Worm (Caenorhabditis elegans) whole organism, L1 larva: ENCODE measurements around the gene nipi-3.

Experiments used
- C16A3.4 ChIP-seq: fragments of 150-350 bp; optimal IDR thresholded peaks from 2 replicates; lab custom pipeline; 2014; ENCODE audit warnings: missing biosample characterization, missing genetic modification characterization
- F16B12.6 ChIP-seq: fragments of 150-350 bp; optimal IDR thresholded peaks from 2 replicates; lab custom pipeline; 2014; ENCODE audit warnings: missing biosample characterization, missing genetic modification characterization
- Y116A8C.19 ChIP-seq: sonication (generic microtip); optimal IDR thresholded peaks from 2 replicates; lab custom pipeline; 2016; ENCODE audit warnings: missing compliant biosample characterization, missing genetic modification characterization, borderline replicate concordance
- aha-1 ChIP-seq: fragments of 150-350 bp; optimal IDR thresholded peaks from 2 replicates; lab custom pipeline; 2014; ENCODE audit warnings: missing biosample characterization, missing genetic modification characterization
- alr-1 ChIP-seq: fragments of 200-800 bp; sonication (Bioruptor generic); optimal IDR thresholded peaks from 2 replicates; lab custom pipeline; 2018; ENCODE audit warnings: borderline replicate concordance, mild to moderate bottlenecking, missing genetic modification characterization, missing compliant biosample characterization
- ceh-63 ChIP-seq: fragments of 200-800 bp; sonication (Bioruptor generic); optimal IDR thresholded peaks from 2 replicates; lab custom pipeline; 2018; ENCODE audit warnings: mild to moderate bottlenecking, missing genetic modification characterization, missing compliant biosample characterization
- ceh-8 ChIP-seq: fragments of 200-800 bp; sonication (Bioruptor generic); optimal IDR thresholded peaks from 2 replicates; lab custom pipeline; 2018; ENCODE audit warnings: mild to moderate bottlenecking, missing genetic modification characterization, moderate library complexity, missing compliant biosample characterization
- ceh-82 ChIP-seq, 3 experiments: fragments of 150-350 bp in 1 of 3; sonication (generic microtip) in 2 of 3; optimal IDR thresholded peaks; 2 replicates each; lab custom pipeline; 2014 to 2017; ENCODE audit warnings: missing biosample characterization in 3 of 3, missing genetic modification characterization in 3 of 3
- ceh-88 ChIP-seq: fragments of 200-800 bp; sonication (Bioruptor generic); IDR thresholded peaks from 2 replicates; pipeline ENCODE4 v1.3.6; 2022; ENCODE audit warnings: missing genetic modification characterization, missing compliant biosample characterization
- ces-1 ChIP-seq: fragments of 150-350 bp; optimal IDR thresholded peaks from 2 replicates; lab custom pipeline; 2014; ENCODE audit warnings: missing biosample characterization, missing genetic modification reagents, missing genetic modification characterization
- dsc-1 ChIP-seq: sonication (generic microtip); optimal IDR thresholded peaks from 2 replicates; lab custom pipeline; 2016; ENCODE audit warnings: mild to moderate bottlenecking, missing genetic modification characterization, missing compliant biosample characterization
- efl-3 ChIP-seq: fragments of 200-800 bp; sonication (Bioruptor generic); optimal IDR thresholded peaks from 2 replicates; lab custom pipeline; 2018; ENCODE audit warnings: mild to moderate bottlenecking, missing genetic modification characterization, missing compliant biosample characterization
- egl-13 ChIP-seq: sonication (generic microtip); optimal IDR thresholded peaks from 2 replicates; lab custom pipeline; 2016; ENCODE audit warnings: missing genotype, missing genetic modification reagents, missing genetic modification characterization, missing compliant biosample characterization
- elt-3 ChIP-seq, 6 experiments: fragments of 150-350 bp in 1 of 6; sonication (generic microtip); optimal IDR thresholded peaks; 2 replicates each; lab custom pipeline; 2017 to 2018; ENCODE audit warnings: missing biosample characterization in 6 of 6, missing genetic modification characterization in 6 of 6, inconsistent platforms in 1 of 6
- ets-5 ChIP-seq: fragments of 200-800 bp; sonication (Bioruptor generic); IDR thresholded peaks from 2 replicates; pipeline ENCODE4 v1.3.6; 2022; ENCODE audit warnings: missing genetic modification characterization, missing compliant biosample characterization
- fkh-4 ChIP-seq: sonication (generic microtip); optimal IDR thresholded peaks from 2 replicates; lab custom pipeline; 2016; ENCODE audit warnings: missing compliant biosample characterization, missing genetic modification characterization, borderline replicate concordance
- fkh-8 ChIP-seq: sonication (generic microtip); optimal IDR thresholded peaks from 2 replicates; lab custom pipeline; 2016; ENCODE audit warnings: mild to moderate bottlenecking, missing genetic modification characterization, missing compliant biosample characterization
- fos-1 ChIP-seq: fragments of 150-350 bp; optimal IDR thresholded peaks from 2 replicates; lab custom pipeline; 2014; ENCODE audit warnings: missing biosample characterization, missing genetic modification characterization
- grh-1 ChIP-seq: fragments of 200-800 bp; sonication (Bioruptor generic); IDR thresholded peaks from 2 replicates; pipeline ENCODE4 v1.3.6; 2022; ENCODE audit warnings: missing genetic modification reagents, missing genetic modification characterization, missing compliant biosample characterization
- hlh-17 ChIP-seq: fragments of 200-800 bp; sonication (Bioruptor generic); optimal IDR thresholded peaks from 2 replicates; lab custom pipeline; 2018; ENCODE audit warnings: missing genetic modification characterization, mild to moderate bottlenecking, missing compliant biosample characterization, moderate library complexity, borderline replicate concordance
- lin-14 ChIP-seq: fragments of 200-800 bp; sonication (Bioruptor generic); optimal IDR thresholded peaks from 2 replicates; lab custom pipeline; 2018; ENCODE audit warnings: mild to moderate bottlenecking, missing genetic modification characterization, moderate library complexity, missing compliant biosample characterization
- lin-39 ChIP-seq: fragments of 150-350 bp; optimal IDR thresholded peaks from 2 replicates; lab custom pipeline; 2014; ENCODE audit warnings: missing biosample characterization, missing genetic modification reagents, missing genetic modification characterization
- lsy-2 ChIP-seq, 2 experiments: fragments of 150-350 bp; optimal IDR thresholded peaks; 2 replicates each; lab custom pipeline; 2014; ENCODE audit warnings: missing biosample characterization in 2 of 2, missing genetic modification characterization in 2 of 2
- mab-9 ChIP-seq: fragments of 200-800 bp; sonication (Bioruptor generic); IDR thresholded peaks from 2 replicates; pipeline ENCODE4 v1.3.6; 2022; ENCODE audit warnings: missing genetic modification reagents, missing genetic modification characterization, missing compliant biosample characterization
- mep-1 ChIP-seq: fragments of 150-350 bp; optimal IDR thresholded peaks from 2 replicates; lab custom pipeline; 2014; ENCODE audit warnings: missing biosample characterization, missing genetic modification characterization
- nhr-11 ChIP-seq: fragments of 150-350 bp; optimal IDR thresholded peaks from 2 replicates; lab custom pipeline; 2014; ENCODE audit warnings: missing biosample characterization, missing genetic modification characterization
- nhr-71 ChIP-seq: sonication (generic microtip); optimal IDR thresholded peaks from 2 replicates; lab custom pipeline; 2016; ENCODE audit warnings: mild to moderate bottlenecking, missing genetic modification characterization, moderate library complexity, missing compliant biosample characterization
- nhr-84 ChIP-seq: sonication (generic microtip); optimal IDR thresholded peaks from 2 replicates; lab custom pipeline; 2017; ENCODE audit warnings: missing biosample characterization, missing genetic modification characterization
- nhr-85 ChIP-seq: sonication (generic microtip); peaks from one replicate; lab custom pipeline; 2016; ENCODE audit warnings: missing genetic modification characterization, inconsistent platforms, missing compliant biosample characterization
- pax-3 ChIP-seq: fragments of 200-800 bp; sonication (Bioruptor generic); optimal IDR thresholded peaks from 2 replicates; lab custom pipeline; 2018; ENCODE audit warnings: mild to moderate bottlenecking, missing genetic modification characterization, moderate library complexity, missing compliant biosample characterization
- pqm-1 ChIP-seq: sonication (generic microtip); optimal IDR thresholded peaks from 3 replicates; lab custom pipeline; 2017; ENCODE audit warnings: missing biosample characterization, missing genetic modification characterization
- snpc-4 ChIP-seq: fragments of 150-350 bp; optimal IDR thresholded peaks from 2 replicates; lab custom pipeline; 2014; ENCODE audit warnings: missing biosample characterization, missing genetic modification characterization
- snu-23 ChIP-seq: sonication (generic microtip); optimal IDR thresholded peaks from 2 replicates; lab custom pipeline; 2016; ENCODE audit warnings: missing genetic modification characterization, missing compliant biosample characterization
- sox-4 ChIP-seq: sonication (generic microtip); optimal IDR thresholded peaks from 2 replicates; lab custom pipeline; 2016; ENCODE audit warnings: missing genetic modification characterization, missing compliant biosample characterization
- unc-62 ChIP-seq: fragments of 150-350 bp; optimal IDR thresholded peaks from 2 replicates; lab custom pipeline; 2014; ENCODE audit warnings: missing biosample characterization, missing genetic modification reagents, missing genetic modification characterization
- unc-86 ChIP-seq: sonication (generic microtip); optimal IDR thresholded peaks from 2 replicates; lab custom pipeline; 2016; ENCODE audit warnings: missing genetic modification characterization, missing compliant biosample characterization
- zip-4 ChIP-seq: fragments of 200-800 bp; sonication (Bioruptor generic); optimal IDR thresholded peaks from 2 replicates; lab custom pipeline; 2018; ENCODE audit warnings: mild to moderate bottlenecking, missing genetic modification characterization, moderate library complexity, missing compliant biosample characterization
- ztf-11 ChIP-seq, 2 experiments: sonication (generic microtip); optimal IDR thresholded peaks; 2 replicates each; lab custom pipeline; 2016 to 2017; ENCODE audit warnings: missing genetic modification characterization in 2 of 2, missing biosample characterization in 1 of 2, missing compliant biosample characterization in 1 of 2
- ztf-4 ChIP-seq: fragments of 150-350 bp; optimal IDR thresholded peaks from 2 replicates; lab custom pipeline; 2014; ENCODE audit warnings: missing biosample characterization, missing genetic modification characterization

nipi-3 gene

DNA sequence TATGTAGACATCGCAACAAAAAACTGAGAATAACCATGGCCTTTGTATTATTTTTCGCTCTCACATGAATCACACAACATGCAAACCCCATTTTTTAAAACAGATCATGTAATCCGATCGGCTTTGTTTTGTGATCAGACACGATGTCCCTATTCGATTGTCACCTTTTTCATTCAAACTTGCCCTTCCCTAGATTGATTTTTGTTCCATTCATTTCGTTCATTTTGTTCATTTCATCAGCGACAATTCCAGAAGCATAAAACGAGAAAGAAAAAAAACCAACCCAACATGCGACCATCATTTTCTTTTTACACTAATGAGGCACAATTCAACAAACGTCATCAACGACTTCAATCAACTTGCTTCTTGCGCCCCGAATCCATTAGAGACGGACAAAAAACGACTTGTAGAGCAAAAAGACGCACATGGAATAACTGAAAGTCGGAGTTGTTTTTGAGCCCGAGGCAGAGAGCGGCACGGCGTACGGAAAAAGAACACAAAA, 43.2 kb downstream of the nipi-3 start, which contains the start of gene F59D12.3:
TSS of gene F59D12.3 (minus strand) at position 51 of the 502 bp plus-strand sequence.
- TF ChIP-seq ceh-8 (GFP tag; lab: Kevin White, UChicago) = peak; percentile 60
- TF ChIP-seq ztf-11 (tag; optimal IDR thresholded peaks at IDR 0.05; lab: Kevin White, UChicago) = no peak
- TF ChIP-seq ceh-63 (GFP tag; lab: Kevin White, UChicago) = peak; percentile 53
- TF ChIP-seq lin-14 (GFP tag; lab: Kevin White, UChicago) = peak; percentile 21

DNA sequence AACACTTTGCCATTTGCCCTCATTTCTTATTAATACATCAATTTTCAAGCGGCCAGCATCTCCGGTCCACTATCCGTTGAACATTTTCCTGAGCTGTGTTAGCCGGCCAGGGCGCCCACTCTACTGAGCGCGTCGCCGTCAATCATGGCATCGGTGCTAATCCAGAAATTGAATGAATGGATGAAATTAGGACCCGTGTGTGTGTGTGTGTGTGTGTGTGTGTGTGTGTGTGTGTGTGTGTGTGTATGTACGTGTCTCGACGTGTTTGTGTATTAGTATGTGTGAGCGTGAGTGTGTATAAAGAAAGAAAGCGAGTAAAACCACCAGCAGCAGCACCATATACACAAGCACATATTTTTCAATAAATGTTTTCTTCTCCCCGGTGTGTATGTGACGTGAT, 45.4 kb downstream of the nipi-3 start:
- TF ChIP-seq elt-3 (tag; optimal IDR thresholded peaks at IDR 0.05; lab: Kevin White, UChicago) (no peak), lin-39 (no peak), fkh-8 (peak; percentile 47), pax-3 (tag; lab: Kevin White, UChicago) (no peak), nhr-71 (tag; lab: Kevin White, UChicago) (peak; percentile 7), snu-23 (GFP tag; lab: Kevin White, UChicago) (peak; percentile 2), ceh-82 (tag; optimal IDR thresholded peaks at IDR 0.05; lab: Kevin White, UChicago) (peak in 1 of 3 experiments; percentile 12), dsc-1 (tag; lab: Kevin White, UChicago) (peak; percentile 5), lin-14 (GFP tag; lab: Kevin White, UChicago) (peak; percentile 76), nhr-11 (tag; lab: Kevin White, UChicago) (no peak), egl-13 (tag; lab: Kevin White, UChicago) (peak; percentile 4), zip-4 (GFP tag; lab: Kevin White, UChicago) (no peak), grh-1 (GFP tag; lab: Robert Waterston, UW) (no peak), C16A3.4 (tag; lab: Kevin White, UChicago) (no peak), snpc-4 (tag; lab: Kevin White, UChicago) (no peak), Y116A8C.19 (tag; lab: Kevin White, UChicago) (no peak), nhr-85 (tag; lab: Kevin White, UChicago) (peak; percentile 43), hlh-17 (GFP tag; lab: Kevin White, UChicago) (no peak), mab-9 (GFP tag; lab: Robert Waterston, UW) (peak; percentile 43; the same call in 1 of the 2 replicates), pqm-1 (no peak), F16B12.6 (tag; lab: Kevin White, UChicago) (no peak), lsy-2 (tag; optimal IDR thresholded peaks at IDR 0.05; lab: Kevin White, UChicago) (peak in 1 of 2 experiments; percentile 3), ceh-8 (GFP tag; lab: Kevin White, UChicago) (peak; percentile 71), aha-1 (tag; lab: Kevin White, UChicago) (no peak)

DNA sequence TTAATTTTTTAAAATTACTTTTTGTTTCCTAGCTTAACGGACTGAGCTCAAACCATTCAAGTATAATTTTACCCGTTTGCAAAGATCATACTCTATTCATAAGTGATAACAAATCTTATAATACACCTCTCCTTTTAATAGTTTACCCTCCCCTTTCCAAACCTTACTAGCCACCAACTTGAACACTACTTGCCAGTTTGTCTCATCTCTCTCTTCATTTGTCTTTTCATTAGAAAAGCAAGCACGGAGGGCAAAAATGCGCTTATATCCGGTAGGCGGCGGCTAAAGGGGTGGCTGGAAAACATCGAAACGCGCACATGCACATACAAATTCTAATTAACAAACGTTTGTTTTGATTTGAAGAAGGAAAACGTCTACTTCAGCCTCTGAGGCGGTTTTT, 47.2 kb downstream of the nipi-3 start:
- TF ChIP-seq efl-3 (GFP tag; lab: Kevin White, UChicago) = no peak
- no peak for TF ChIP-seq F16B12.6 (tag; lab: Kevin White, UChicago)
- no peak for TF ChIP-seq mab-9 (GFP tag; lab: Robert Waterston, UW)
- no peak for TF ChIP-seq nhr-71 (tag; lab: Kevin White, UChicago)
- TF ChIP-seq ces-1 (GFP tag; lab: Kevin White, UChicago) = no peak
- TF ChIP-seq dsc-1 (tag; lab: Kevin White, UChicago) = no peak
- no peak for TF ChIP-seq unc-62 (GFP tag; lab: Kevin White, UChicago)
- TF ChIP-seq fkh-8 = no peak
- no peak for TF ChIP-seq hlh-17 (GFP tag; lab: Kevin White, UChicago)
- TF ChIP-seq unc-86 (tag; lab: Kevin White, UChicago) = no peak
- TF ChIP-seq ceh-88 (GFP tag; lab: Robert Waterston, UW) = no peak
- TF ChIP-seq mep-1 = no peak
- TF ChIP-seq ets-5 (GFP tag; lab: Robert Waterston, UW) = no peak
- no peak for TF ChIP-seq elt-3 (tag; optimal IDR thresholded peaks at IDR 0.05; lab: Kevin White, UChicago)

DNA sequence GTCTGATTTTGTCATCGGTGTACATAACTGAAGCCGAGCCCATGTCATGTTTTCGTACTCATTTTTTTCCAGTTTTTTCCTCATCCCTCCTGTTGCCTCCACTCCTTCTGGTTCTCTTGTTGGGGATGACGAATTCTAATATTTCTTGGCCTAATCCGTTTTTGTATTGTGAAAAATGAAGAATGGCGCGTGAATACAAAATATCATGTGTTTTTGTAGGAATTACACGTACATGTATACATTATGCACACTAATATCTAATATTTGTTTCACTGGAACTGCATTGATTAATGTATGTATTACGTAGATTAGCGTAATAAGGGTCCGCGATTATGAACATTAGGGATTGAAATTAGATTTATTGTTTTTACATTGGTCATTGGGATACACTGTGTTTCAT, 47.9 kb downstream of the nipi-3 start:
- TF ChIP-seq fos-1 (tag; lab: Kevin White, UChicago) (no peak), C16A3.4 (tag; lab: Kevin White, UChicago) (no peak), alr-1 (no peak), pax-3 (tag; lab: Kevin White, UChicago) (peak; percentile 59), nhr-84 (tag; lab: Kevin White, UChicago) (no peak), sox-4 (tag; lab: Kevin White, UChicago) (peak; percentile 23), ztf-4 (tag; lab: Kevin White, UChicago) (no peak), fkh-4 (tag; lab: Kevin White, UChicago) (peak; percentile 0), dsc-1 (tag; lab: Kevin White, UChicago) (peak; percentile 90)
